Worm (Caenorhabditis elegans) whole organism, L4/young adult: ENCODE measurements around the gene C06B8.2.

ENCODE experiments used
- W03F9.2 ChIP-seq: fragments of 150-350 bp; optimal IDR thresholded peaks from 2 replicates; lab custom pipeline; 2014; ENCODE audit warnings: missing biosample characterization, missing genetic modification characterization
- dao-5 ChIP-seq: sonication (generic microtip); optimal IDR thresholded peaks from 2 replicates; lab custom pipeline; 2016; ENCODE audit warnings: missing genotype, missing genetic modification characterization, moderate library complexity, missing compliant biosample characterization
- him-1 ChIP-seq: sonication (generic microtip); optimal IDR thresholded peaks from 2 replicates; lab custom pipeline; 2016; ENCODE audit warnings: missing genotype, missing genetic modification reagents, missing genetic modification characterization, missing compliant biosample characterization

C06B8.2 gene

ce11 chrV:15495169-15495568, 16.6 kb upstream of the C06B8.2 start, which contains the start of gene srh-219:
Gene srh-219 (plus strand): TSS chrV:15495469.
- no peak for TF ChIP-seq him-1 (tag; lab: Kevin White, UChicago)
- no peak for TF ChIP-seq W03F9.2 (tag; lab: Kevin White, UChicago)
- TF ChIP-seq dao-5 (tag; lab: Kevin White, UChicago), result no peak

- TF ChIP-seq him-1 (tag; lab: Kevin White, UChicago), result no peak
- TF ChIP-seq W03F9.2 (tag; lab: Kevin White, UChicago), result no peak
- TF ChIP-seq dao-5 (tag; lab: Kevin White, UChicago), result no peak
These were observed 15.1 kb upstream of the C06B8.2 start, which contains the start of gene srh-218 for ce11 chrV:15493680-15494079. Gene srh-218 (plus strand): TSS chrV:15493980.

- TF ChIP-seq him-1 (tag; lab: Kevin White, UChicago), result no peak
- TF ChIP-seq W03F9.2 (tag; lab: Kevin White, UChicago), result no peak
These were observed 14.0 kb upstream of the C06B8.2 start, which contains the start of gene str-264 for ce11 chrV:15492518-15492917. Gene str-264 (minus strand): TSS chrV:15492618.

- no peak for TF ChIP-seq W03F9.2 (tag; lab: Kevin White, UChicago)
These were observed 9.2 kb upstream of the C06B8.2 start, which contains the start of gene srw-21 for ce11 chrV:15487764-15488163. Gene srw-21 (plus strand): TSS chrV:15488064.

ce11 chrV:15484537-15484936, 6.0 kb upstream of the C06B8.2 start, which contains the start of gene C06B8.3:
Gene C06B8.3 (minus strand): TSS chrV:15484637.
- no peak for TF ChIP-seq dao-5 (tag; lab: Kevin White, UChicago)
- no peak for TF ChIP-seq W03F9.2 (tag; lab: Kevin White, UChicago)
- TF ChIP-seq him-1 (tag; lab: Kevin White, UChicago), result no peak

ce11 chrV:15483563-15483962, 5.0 kb upstream of the C06B8.2 start:
- TF ChIP-seq him-1 (tag; lab: Kevin White, UChicago) (no peak), W03F9.2 (tag; lab: Kevin White, UChicago) (no peak), dao-5 (tag; lab: Kevin White, UChicago) (no peak)

ce11 chrV:15481374-15481773, 2.8 kb upstream of the C06B8.2 start, which contains the start of gene nhr-150:
Gene nhr-150 (minus strand): TSS chrV:15481465.
- TF ChIP-seq W03F9.2 (tag; lab: Kevin White, UChicago), result no peak
- TF ChIP-seq dao-5 (tag; lab: Kevin White, UChicago), result no peak
- TF ChIP-seq him-1 (tag; lab: Kevin White, UChicago), result no peak

ce11 chrV:15480505-15481075, 2.0 kb upstream of the C06B8.2 start:
- TF ChIP-seq dao-5 (tag; lab: Kevin White, UChicago) (no peak), him-1 (tag; lab: Kevin White, UChicago) (no peak), W03F9.2 (tag; lab: Kevin White, UChicago) (no peak)

- TF ChIP-seq dao-5 (tag; lab: Kevin White, UChicago), result no peak
- no peak for TF ChIP-seq W03F9.2 (tag; lab: Kevin White, UChicago)
- no peak for TF ChIP-seq him-1 (tag; lab: Kevin White, UChicago)
These were observed 1.3 kb upstream of the C06B8.2 start for ce11 chrV:15479825-15480224.

ce11 chrV:15479107-15479506, 558 bp upstream of the C06B8.2 start:
- TF ChIP-seq W03F9.2 (tag; lab: Kevin White, UChicago), result no peak
- no peak for TF ChIP-seq him-1 (tag; lab: Kevin White, UChicago)
- no peak for TF ChIP-seq dao-5 (tag; lab: Kevin White, UChicago)

- TF ChIP-seq him-1 (tag; lab: Kevin White, UChicago), result no peak
- no peak for TF ChIP-seq W03F9.2 (tag; lab: Kevin White, UChicago)
- TF ChIP-seq dao-5 (tag; lab: Kevin White, UChicago), result no peak
These were observed 7.5 kb downstream of the C06B8.2 start, which contains the start of gene dpf-1 for ce11 chrV:15471029-15471428. Gene dpf-1 (plus strand): TSS chrV:15471329.

ce11 chrV:15466719-15467118, 11.8 kb downstream of the C06B8.2 start:
- TF ChIP-seq dao-5 (tag; lab: Kevin White, UChicago) (no peak), him-1 (tag; lab: Kevin White, UChicago) (no peak), W03F9.2 (tag; lab: Kevin White, UChicago) (no peak)

- TF ChIP-seq W03F9.2 (tag; lab: Kevin White, UChicago) (no peak), dao-5 (tag; lab: Kevin White, UChicago) (no peak), him-1 (tag; lab: Kevin White, UChicago) (no peak)
These were observed 12.5 kb downstream of the C06B8.2 start for ce11 chrV:15466017-15466416.
